Worm (Caenorhabditis elegans) whole organism, L1 larva: ENCODE results near the gene nep-1.

ENCODE experiments used
- C04F5.9 ChIP-seq: sonication (generic microtip); optimal IDR thresholded peaks from 2 replicates; lab custom pipeline; 2016; ENCODE audit warnings: missing genetic modification characterization, missing compliant biosample characterization
- C34B4.2 ChIP-seq: sonication (generic microtip); optimal IDR thresholded peaks from 2 replicates; lab custom pipeline; 2017; ENCODE audit warnings: mild to moderate bottlenecking, missing genetic modification characterization, missing compliant biosample characterization
- F16B12.6 ChIP-seq: fragments of 150-350 bp; optimal IDR thresholded peaks from 2 replicates; lab custom pipeline; 2014; ENCODE audit warnings: missing biosample characterization, missing genetic modification characterization
- Y116A8C.19 ChIP-seq: sonication (generic microtip); optimal IDR thresholded peaks from 2 replicates; lab custom pipeline; 2016; ENCODE audit warnings: missing compliant biosample characterization, missing genetic modification characterization, borderline replicate concordance
- aha-1 ChIP-seq: fragments of 150-350 bp; optimal IDR thresholded peaks from 2 replicates; lab custom pipeline; 2014; ENCODE audit warnings: missing biosample characterization, missing genetic modification characterization
- blmp-1 ChIP-seq: fragments of 150-350 bp; optimal IDR thresholded peaks from 2 replicates; lab custom pipeline; 2014; ENCODE audit warnings: missing biosample characterization, missing genetic modification characterization
- ceh-63 ChIP-seq: fragments of 200-800 bp; sonication (Bioruptor generic); optimal IDR thresholded peaks from 2 replicates; lab custom pipeline; 2018; ENCODE audit warnings: mild to moderate bottlenecking, missing genetic modification characterization, missing compliant biosample characterization
- ceh-82 ChIP-seq, 3 experiments: fragments of 150-350 bp in 1 of 3; sonication (generic microtip) in 2 of 3; optimal IDR thresholded peaks; 2 replicates each; lab custom pipeline; 2014 to 2017; ENCODE audit warnings: missing biosample characterization in 3 of 3, missing genetic modification characterization in 3 of 3
- ceh-88 ChIP-seq: fragments of 200-800 bp; sonication (Bioruptor generic); IDR thresholded peaks from 2 replicates; pipeline ENCODE4 v1.3.6; 2022; ENCODE audit warnings: missing genetic modification characterization, missing compliant biosample characterization
- ces-1 ChIP-seq: fragments of 150-350 bp; optimal IDR thresholded peaks from 2 replicates; lab custom pipeline; 2014; ENCODE audit warnings: missing biosample characterization, missing genetic modification reagents, missing genetic modification characterization
- dpl-1 ChIP-seq, 3 experiments: fragments of 150-350 bp in 2 of 3; sonication (generic microtip) in 1 of 3; optimal IDR thresholded peaks; 2 replicates each; lab custom pipeline; 2014 to 2017; ENCODE audit warnings: missing biosample characterization in 3 of 3, missing genetic modification characterization in 3 of 3, missing genetic modification reagents in 3 of 3
- dsc-1 ChIP-seq: sonication (generic microtip); optimal IDR thresholded peaks from 2 replicates; lab custom pipeline; 2016; ENCODE audit warnings: mild to moderate bottlenecking, missing genetic modification characterization, missing compliant biosample characterization
- efl-1 ChIP-seq, 4 experiments: fragments of 150-350 bp; optimal IDR thresholded peaks in 3 of 4; peaks in 1 of 4; 1 replicate in 1 of 4; 2 replicates in 3 of 4; lab custom pipeline; 2014; ENCODE audit warnings: missing biosample characterization in 2 of 4, missing genetic modification characterization in 2 of 4, missing genetic modification reagents in 2 of 4
- efl-3 ChIP-seq: fragments of 200-800 bp; sonication (Bioruptor generic); optimal IDR thresholded peaks from 2 replicates; lab custom pipeline; 2018; ENCODE audit warnings: mild to moderate bottlenecking, missing genetic modification characterization, missing compliant biosample characterization
- egl-13 ChIP-seq: sonication (generic microtip); optimal IDR thresholded peaks from 2 replicates; lab custom pipeline; 2016; ENCODE audit warnings: missing genotype, missing genetic modification reagents, missing genetic modification characterization, missing compliant biosample characterization
- fkh-10 ChIP-seq: sonication (generic microtip); optimal IDR thresholded peaks from 2 replicates; lab custom pipeline; 2017; ENCODE audit warnings: missing biosample characterization, missing genetic modification reagents, missing genetic modification characterization
- fkh-8 ChIP-seq: sonication (generic microtip); optimal IDR thresholded peaks from 2 replicates; lab custom pipeline; 2016; ENCODE audit warnings: mild to moderate bottlenecking, missing genetic modification characterization, missing compliant biosample characterization
- hlh-4 ChIP-seq: sonication (generic microtip); optimal IDR thresholded peaks from 2 replicates; lab custom pipeline; 2016; ENCODE audit warnings: mild to moderate bottlenecking, missing genetic modification characterization, missing compliant biosample characterization
- irx-1 ChIP-seq: sonication (generic microtip); optimal IDR thresholded peaks from 2 replicates; lab custom pipeline; 2016; ENCODE audit warnings: missing genetic modification characterization, missing compliant biosample characterization
- isw-1 ChIP-seq: fragments of 200-800 bp; sonication (Bioruptor generic); IDR thresholded peaks from 2 replicates; pipeline ENCODE4 v1.3.6; 2022; ENCODE audit warnings: missing genetic modification characterization, missing compliant biosample characterization
- lin-15B ChIP-seq: fragments of 150-350 bp; sonication (generic microtip); optimal IDR thresholded peaks from 3 replicates; lab custom pipeline; 2014; ENCODE audit warnings: missing biosample characterization, missing genetic modification characterization
- lin-35 ChIP-seq, 2 experiments: fragments of 150-350 bp; optimal IDR thresholded peaks; 2 replicates each; lab custom pipeline; 2014; ENCODE audit warnings: missing biosample characterization in 2 of 2, missing genetic modification characterization in 2 of 2, missing genetic modification reagents in 2 of 2
- lin-39 ChIP-seq: fragments of 150-350 bp; optimal IDR thresholded peaks from 2 replicates; lab custom pipeline; 2014; ENCODE audit warnings: missing biosample characterization, missing genetic modification reagents, missing genetic modification characterization
- lsy-2 ChIP-seq, 2 experiments: fragments of 150-350 bp; optimal IDR thresholded peaks; 2 replicates each; lab custom pipeline; 2014; ENCODE audit warnings: missing biosample characterization in 2 of 2, missing genetic modification characterization in 2 of 2
- mab-9 ChIP-seq: fragments of 200-800 bp; sonication (Bioruptor generic); IDR thresholded peaks from 2 replicates; pipeline ENCODE4 v1.3.6; 2022; ENCODE audit warnings: missing genetic modification reagents, missing genetic modification characterization, missing compliant biosample characterization
- mef-2 ChIP-seq: fragments of 150-350 bp; optimal IDR thresholded peaks from 2 replicates; lab custom pipeline; 2014; ENCODE audit warnings: missing biosample characterization, missing genetic modification characterization
- mep-1 ChIP-seq: fragments of 150-350 bp; optimal IDR thresholded peaks from 2 replicates; lab custom pipeline; 2014; ENCODE audit warnings: missing biosample characterization, missing genetic modification characterization
- nhr-11 ChIP-seq: fragments of 150-350 bp; optimal IDR thresholded peaks from 2 replicates; lab custom pipeline; 2014; ENCODE audit warnings: missing biosample characterization, missing genetic modification characterization
- nhr-12 ChIP-seq: sonication (generic microtip); optimal IDR thresholded peaks from 2 replicates; lab custom pipeline; 2017; ENCODE audit warnings: missing biosample characterization, missing genetic modification characterization
- nhr-19 ChIP-seq: fragments of 200-800 bp; sonication (Bioruptor generic); conservative IDR thresholded peaks from 2 replicates; pipeline ENCODE4 v1.3.6; 2022; ENCODE audit warnings: missing genetic modification characterization, missing compliant biosample characterization
- nhr-237 ChIP-seq: fragments of 150-350 bp; optimal IDR thresholded peaks from 2 replicates; lab custom pipeline; 2014; ENCODE audit warnings: missing biosample characterization, missing genetic modification characterization
- nhr-47 ChIP-seq: sonication (generic microtip); optimal IDR thresholded peaks from 2 replicates; lab custom pipeline; 2016; ENCODE audit warnings: mild to moderate bottlenecking, missing genetic modification characterization, moderate library complexity, missing compliant biosample characterization
- nhr-77 ChIP-seq: fragments of 150-350 bp; optimal IDR thresholded peaks from 2 replicates; lab custom pipeline; 2014; ENCODE audit warnings: missing biosample characterization, missing genetic modification characterization
- nhr-85 ChIP-seq: sonication (generic microtip); peaks from one replicate; lab custom pipeline; 2016; ENCODE audit warnings: missing genetic modification characterization, inconsistent platforms, missing compliant biosample characterization
- rnt-1 ChIP-seq: sonication (generic microtip); optimal IDR thresholded peaks from 2 replicates; lab custom pipeline; 2016; ENCODE audit warnings: mild to moderate bottlenecking, missing genetic modification characterization, moderate library complexity, missing compliant biosample characterization
- snpc-4 ChIP-seq: fragments of 150-350 bp; optimal IDR thresholded peaks from 2 replicates; lab custom pipeline; 2014; ENCODE audit warnings: missing biosample characterization, missing genetic modification characterization
- snu-23 ChIP-seq: sonication (generic microtip); optimal IDR thresholded peaks from 2 replicates; lab custom pipeline; 2016; ENCODE audit warnings: missing genetic modification characterization, missing compliant biosample characterization
- sox-4 ChIP-seq: sonication (generic microtip); optimal IDR thresholded peaks from 2 replicates; lab custom pipeline; 2016; ENCODE audit warnings: missing genetic modification characterization, missing compliant biosample characterization
- sptf-1 ChIP-seq: fragments of 150-350 bp; optimal IDR thresholded peaks from 2 replicates; lab custom pipeline; 2014; ENCODE audit warnings: missing biosample characterization, missing genetic modification characterization
- swsn-7 ChIP-seq: sonication (generic microtip); optimal IDR thresholded peaks from 2 replicates; lab custom pipeline; 2016; ENCODE audit warnings: missing genetic modification characterization, missing compliant biosample characterization
- tlp-1 ChIP-seq: fragments of 150-350 bp; optimal IDR thresholded peaks from 2 replicates; lab custom pipeline; 2014; ENCODE audit warnings: missing biosample characterization, missing genetic modification characterization
- unc-30 ChIP-seq: sonication (generic microtip); optimal IDR thresholded peaks from 2 replicates; lab custom pipeline; 2017; ENCODE audit warnings: missing biosample characterization, missing genetic modification characterization
- unc-98 ChIP-seq: fragments of 200-800 bp; sonication (Bioruptor generic); IDR thresholded peaks from 2 replicates; pipeline ENCODE4 v1.3.6; 2022; ENCODE audit warnings: missing genetic modification characterization, missing compliant biosample characterization
- vab-15 ChIP-seq: sonication (generic microtip); optimal IDR thresholded peaks from 2 replicates; lab custom pipeline; 2017; ENCODE audit warnings: missing genotype, mild to moderate bottlenecking, missing genetic modification characterization, missing compliant biosample characterization
- xbp-1 ChIP-seq: sonication (generic microtip); optimal IDR thresholded peaks from 2 replicates; lab custom pipeline; 2016; ENCODE audit warnings: missing genetic modification characterization, missing compliant biosample characterization
- zag-1 ChIP-seq: fragments of 150-350 bp; optimal IDR thresholded peaks from 2 replicates; lab custom pipeline; 2014; ENCODE audit warnings: missing biosample characterization, missing genetic modification characterization
- ztf-11 ChIP-seq, 2 experiments: sonication (generic microtip); optimal IDR thresholded peaks; 2 replicates each; lab custom pipeline; 2016 to 2017; ENCODE audit warnings: missing genetic modification characterization in 2 of 2, missing biosample characterization in 1 of 2, missing compliant biosample characterization in 1 of 2
- ztf-4 ChIP-seq: fragments of 150-350 bp; optimal IDR thresholded peaks from 2 replicates; lab custom pipeline; 2014; ENCODE audit warnings: missing biosample characterization, missing genetic modification characterization

nep-1 gene

ce11 chrII:11635745-11636161 lies 21.2 kb downstream of the nep-1 start (continued):
- TF ChIP-seq dpl-1 (GFP tag; optimal IDR thresholded peaks at IDR 0.05; lab: Kevin White, UChicago) (peak; percentile 46 to 64 (median 49)), nhr-12 (tag; lab: Kevin White, UChicago) (no peak), fkh-10 (GFP tag; lab: Kevin White, UChicago) (peak; percentile 25), nhr-85 (tag; lab: Kevin White, UChicago) (peak; percentile 100), ceh-63 (GFP tag; lab: Kevin White, UChicago) (peak; percentile 66), C04F5.9 (tag; lab: Kevin White, UChicago) (peak; percentile 57), lsy-2 (tag; optimal IDR thresholded peaks at IDR 0.05; lab: Kevin White, UChicago) (peak; percentile 83 to 91), nhr-77 (tag; lab: Kevin White, UChicago) (peak; percentile 94), ceh-82 (tag; optimal IDR thresholded peaks at IDR 0.05; lab: Kevin White, UChicago) (peak; percentile 66 to 78 (median 78)), nhr-19 (GFP tag; lab: Robert Waterston, UW) (peak; percentile 88), dsc-1 (peak; percentile 88), efl-3 (GFP tag; lab: Kevin White, UChicago) (no peak), fkh-8 (tag; lab: Kevin White, UChicago) (peak; percentile 24), sox-4 (tag; lab: Kevin White, UChicago) (no peak), ceh-88 (GFP tag; lab: Robert Waterston, UW) (no peak; the same call in 1 of the 2 replicates), C34B4.2 (tag; lab: Kevin White, UChicago) (no peak), blmp-1 (tag; lab: Kevin White, UChicago) (peak; percentile 98), irx-1 (tag; lab: Kevin White, UChicago) (peak; percentile 45), unc-98 (GFP tag; lab: Robert Waterston, UW) (no peak), lin-39 (tag; lab: Kevin White, UChicago) (peak; percentile 65)

ce11 chrII:11634681-11635527 lies 22.1 kb downstream of the nep-1 start:
- TF ChIP-seq swsn-7 (tag; lab: Kevin White, UChicago) (peak; percentile 85), Y116A8C.19 (tag; lab: Kevin White, UChicago) (no peak), nhr-19 (GFP tag; lab: Robert Waterston, UW) (peak; percentile 79), mep-1 (tag; lab: Kevin White, UChicago) (peak; percentile 36), isw-1 (GFP tag; lab: Robert Waterston, UW) (0 out of 2 replicates have a peak, but pooled peaks have one; percentile 6), ztf-11 (tag; optimal IDR thresholded peaks at IDR 0.05; lab: Kevin White, UChicago) (peak in 1 of 2 experiments; percentile 61), nhr-12 (tag; lab: Kevin White, UChicago) (no peak), mef-2 (tag; lab: Kevin White, UChicago) (no peak), F16B12.6 (tag; lab: Kevin White, UChicago) (peak; percentile 15), vab-15 (tag; lab: Kevin White, UChicago) (peak; percentile 20), snpc-4 (tag; lab: Kevin White, UChicago) (peak; percentile 33), zag-1 (tag; lab: Kevin White, UChicago) (no peak), snu-23 (GFP tag; lab: Kevin White, UChicago) (peak; percentile 83), nhr-11 (peak; percentile 19), nhr-85 (tag; lab: Kevin White, UChicago) (peak; percentile 86), ztf-4 (tag; lab: Kevin White, UChicago) (peak; percentile 83), nhr-47 (tag; lab: Kevin White, UChicago) (peak; percentile 78), ceh-82 (tag; optimal IDR thresholded peaks at IDR 0.05; lab: Kevin White, UChicago) (peak; percentile 63 to 81 (median 78)), sptf-1 (tag; lab: Kevin White, UChicago) (no peak), mab-9 (GFP tag; lab: Robert Waterston, UW) (peak; percentile 66), lin-15B (no peak), dsc-1 (peak; percentile 42), ces-1 (no peak), efl-1 (optimal IDR thresholded peaks at IDR 0.05; lab: Kevin White, UChicago) (peak; percentile 48 to 54), efl-1 (GFP tag; optimal IDR thresholded peaks at IDR 0.05 in 1 of 2; lab: Kevin White, UChicago) (peak; percentile 56 to 91), aha-1 (tag; lab: Kevin White, UChicago) (no peak), unc-30 (no peak), lin-35 (GFP tag; optimal IDR thresholded peaks at IDR 0.05; lab: Kevin White, UChicago) (peak; percentile 57 to 66), rnt-1 (peak; percentile 81), tlp-1 (no peak), lin-39 (tag; lab: Kevin White, UChicago) (no peak), egl-13 (tag; lab: Kevin White, UChicago) (peak; percentile 63), xbp-1 (tag; lab: Kevin White, UChicago) (peak; percentile 98), nhr-237 (no peak), ceh-63 (GFP tag; lab: Kevin White, UChicago) (no peak), lsy-2 (tag; optimal IDR thresholded peaks at IDR 0.05; lab: Kevin White, UChicago) (peak; percentile 63 to 74), hlh-4 (tag; lab: Kevin White, UChicago) (no peak)
